Fruit fly (Drosophila melanogaster): ENCODE results near the gene CoRest.

DNA sequence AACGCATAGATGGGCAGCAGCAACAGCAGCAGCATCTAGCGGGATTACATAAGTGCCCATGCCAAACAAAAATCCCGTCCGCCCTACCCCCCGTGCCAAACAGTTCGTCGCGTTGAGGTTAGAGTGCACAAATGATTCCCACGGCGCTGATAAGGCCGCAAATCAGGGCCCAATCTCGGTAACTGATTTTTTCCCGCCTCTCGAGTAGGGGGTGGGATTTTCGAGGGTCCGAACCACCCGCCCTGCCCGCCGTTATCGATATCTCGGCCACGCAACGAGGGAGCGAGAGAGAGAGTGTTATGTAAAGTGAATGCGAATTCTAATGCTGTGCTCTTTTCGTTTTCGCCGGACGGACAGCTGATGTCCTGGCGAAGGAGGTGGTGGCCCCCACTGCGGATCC is 841 bp upstream of the CoRest start:
- TF ChIP-seq CG10348 (GFP tag; IDR thresholded peaks at IDR 0.05) (no peak), CG12605 (GFP tag; IDR thresholded peaks at IDR 0.05) (no peak), EcR (GFP tag; optimal IDR thresholded peaks at IDR 0.05) (no peak), CG8159 (tag; optimal IDR thresholded peaks at IDR 0.05) (no peak)

Data from whole organism, pupa.